Fruit fly (Drosophila melanogaster) whole organism, prepupa: Measurements from ENCODE around the gene CG6000.

Experiments
- CG10631 ChIP-seq: fragments of 200-800 bp; sonication (Bioruptor generic); optimal IDR thresholded peaks from 2 replicates; lab custom pipeline; 2016; ENCODE audit warnings: missing biosample characterization, missing genetic modification characterization
- CG10669 ChIP-seq: fragments of 200-800 bp; sonication (Bioruptor generic); optimal IDR thresholded peaks from 3 replicates; lab custom pipeline; 2018; ENCODE audit warnings: missing biosample characterization, mild to moderate bottlenecking, missing genetic modification characterization, moderate library complexity
- CG11902 ChIP-seq: fragments of 200-800 bp; sonication (Bioruptor generic); optimal IDR thresholded peaks from 3 replicates; lab custom pipeline; 2016; ENCODE audit warnings: missing biosample characterization, missing genetic modification characterization
- CG15336 ChIP-seq: fragments of 200-800 bp; sonication (Bioruptor generic); IDR thresholded peaks from 2 replicates; pipeline ENCODE4 v1.3.6; 2022; ENCODE audit warnings: missing biosample characterization, missing genetic modification characterization
- CG1621 ChIP-seq: fragments of 200-800 bp; sonication (Bioruptor generic); optimal IDR thresholded peaks from 3 replicates; lab custom pipeline; 2018; ENCODE audit warnings: missing biosample characterization, mild to moderate bottlenecking, missing genetic modification characterization
- CG31627 ChIP-seq: fragments of 200-800 bp; sonication (Bioruptor generic); optimal IDR thresholded peaks from 3 replicates; lab custom pipeline; 2016; ENCODE audit warnings: missing biosample characterization, missing genetic modification characterization
- CG32006 ChIP-seq: fragments of 200-800 bp; sonication (Bioruptor generic); optimal IDR thresholded peaks from 3 replicates; lab custom pipeline; 2017; ENCODE audit warnings: missing biosample characterization, mild to moderate bottlenecking, missing genetic modification characterization
- CG34406 ChIP-seq: fragments of 200-800 bp; sonication (Bioruptor generic); optimal IDR thresholded peaks from 3 replicates; lab custom pipeline; 2016; ENCODE audit warnings: missing biosample characterization, missing genetic modification characterization
- CG3919 ChIP-seq: fragments of 200-800 bp; sonication (Bioruptor generic); optimal IDR thresholded peaks from 3 replicates; lab custom pipeline; 2016; ENCODE audit warnings: missing biosample characterization, missing genetic modification characterization
- CG4318 ChIP-seq: fragments of 200-800 bp; sonication (Bioruptor generic); optimal IDR thresholded peaks from 3 replicates; lab custom pipeline; 2017; ENCODE audit warnings: missing biosample characterization, mild to moderate bottlenecking, missing genetic modification characterization
- CG6163 ChIP-seq: fragments of 200-800 bp; sonication (Bioruptor generic); IDR thresholded peaks from 3 replicates; pipeline ENCODE4 v1.3.6; 2022; ENCODE audit warnings: missing biosample characterization, missing genetic modification characterization
- CG6276 ChIP-seq: fragments of 200-800 bp; sonication (Bioruptor generic); optimal IDR thresholded peaks from 2 replicates; lab custom pipeline; 2017; ENCODE audit warnings: missing biosample characterization, mild to moderate bottlenecking, missing genetic modification characterization
- CG6792 ChIP-seq: fragments of 200-800 bp; sonication (Bioruptor generic); optimal IDR thresholded peaks from 3 replicates; lab custom pipeline; 2016; ENCODE audit warnings: missing biosample characterization, missing genetic modification characterization
- CG6808 ChIP-seq: fragments of 200-800 bp; sonication (Bioruptor generic); optimal IDR thresholded peaks from 3 replicates; lab custom pipeline; 2017; ENCODE audit warnings: missing biosample characterization, missing genetic modification characterization, mild to moderate bottlenecking, moderate library complexity, missing genetic modification reagents
- CG6854 ChIP-seq: fragments of 200-800 bp; sonication (Bioruptor generic); optimal IDR thresholded peaks from 2 replicates; lab custom pipeline; 2017; ENCODE audit warnings: missing biosample characterization, mild to moderate bottlenecking, missing genetic modification characterization
- CG7368 ChIP-seq: fragments of 200-800 bp; sonication (Bioruptor generic); optimal IDR thresholded peaks from 3 replicates; lab custom pipeline; 2016; ENCODE audit warnings: missing biosample characterization, missing genetic modification characterization
- CG8319 ChIP-seq: fragments of 200-800 bp; sonication (Bioruptor generic); optimal IDR thresholded peaks from 3 replicates; lab custom pipeline; 2016; ENCODE audit warnings: missing biosample characterization, missing genetic modification characterization
- CG8632 ChIP-seq: fragments of 200-800 bp; sonication (Bioruptor generic); optimal IDR thresholded peaks from 3 replicates; lab custom pipeline; 2016; ENCODE audit warnings: missing biosample characterization, missing genetic modification characterization
- Eip75B ChIP-seq: fragments of 200-800 bp; sonication (Bioruptor generic); optimal IDR thresholded peaks from 3 replicates; lab custom pipeline; 2016; ENCODE audit warnings: missing biosample characterization, missing genetic modification characterization
- Ets21C ChIP-seq: fragments of 200-800 bp; sonication (Bioruptor generic); optimal IDR thresholded peaks from 3 replicates; lab custom pipeline; 2016; ENCODE audit warnings: missing biosample characterization, missing genetic modification characterization
- Ets96B ChIP-seq: fragments of 200-800 bp; optimal IDR thresholded peaks from 2 replicates; lab custom pipeline; 2019; ENCODE audit warnings: missing biosample characterization, mild to moderate bottlenecking, missing genetic modification characterization, moderate library complexity
- Gug ChIP-seq: fragments of 200-800 bp; sonication (Bioruptor generic); IDR thresholded peaks from 2 replicates; pipeline ENCODE4 v1.3.6; 2022; ENCODE audit warnings: missing biosample characterization, missing genetic modification characterization
- Hr38 ChIP-seq: sonication (Bioruptor generic); optimal IDR thresholded peaks from 2 replicates; lab custom pipeline; 2016; ENCODE audit warnings: missing biosample characterization, missing genetic modification characterization
- Hr39 ChIP-seq: fragments of 200-800 bp; sonication (Bioruptor generic); optimal IDR thresholded peaks from 2 replicates; lab custom pipeline; 2016; ENCODE audit warnings: missing biosample characterization, missing genetic modification characterization
- Hr4 ChIP-seq: fragments of 200-800 bp; sonication (Bioruptor generic); optimal IDR thresholded peaks from 3 replicates; lab custom pipeline; 2016; ENCODE audit warnings: missing biosample characterization, missing genetic modification characterization
- Met ChIP-seq: fragments of 200-800 bp; sonication (Bioruptor generic); optimal IDR thresholded peaks from 3 replicates; lab custom pipeline; 2016; ENCODE audit warnings: missing biosample characterization, missing genetic modification characterization
- Smox ChIP-seq: fragments of 200-800 bp; sonication (Bioruptor generic); optimal IDR thresholded peaks from 3 replicates; lab custom pipeline; 2016; ENCODE audit warnings: missing biosample characterization, missing genetic modification characterization
- Sox102F ChIP-seq: fragments of 200-800 bp; sonication (Bioruptor generic); optimal IDR thresholded peaks from 2 replicates; lab custom pipeline; 2016; ENCODE audit warnings: missing biosample characterization, mild to moderate bottlenecking, missing genetic modification characterization
- Sox14 ChIP-seq: fragments of 200-800 bp; sonication (Bioruptor generic); optimal IDR thresholded peaks from 3 replicates; lab custom pipeline; 2016; ENCODE audit warnings: missing biosample characterization, missing genetic modification characterization
- Sox15 ChIP-seq: fragments of 200-800 bp; sonication (Bioruptor generic); optimal IDR thresholded peaks from 3 replicates; lab custom pipeline; 2016; ENCODE audit warnings: missing biosample characterization, missing genetic modification characterization
- achi ChIP-seq: fragments of 200-800 bp; sonication (Bioruptor generic); optimal IDR thresholded peaks from 3 replicates; lab custom pipeline; 2016; ENCODE audit warnings: missing biosample characterization, missing genetic modification characterization
- acj6 ChIP-seq: fragments of 200-800 bp; sonication (Bioruptor generic); optimal IDR thresholded peaks from 3 replicates; lab custom pipeline; 2016; ENCODE audit warnings: missing biosample characterization, missing genetic modification characterization
- cyc ChIP-seq: fragments of 200-800 bp; sonication (Bioruptor generic); optimal IDR thresholded peaks from 3 replicates; lab custom pipeline; 2016; ENCODE audit warnings: missing biosample characterization, missing genetic modification characterization
- dsx ChIP-seq: fragments of 200-800 bp; optimal IDR thresholded peaks from 3 replicates; lab custom pipeline; 2019; ENCODE audit warnings: missing biosample characterization, mild to moderate bottlenecking, missing genetic modification characterization, moderate library complexity; ENCODE audit not compliant: poor library complexity, severe bottlenecking
- esn ChIP-seq: fragments of 200-800 bp; sonication (Bioruptor generic); optimal IDR thresholded peaks from 2 replicates; lab custom pipeline; 2016; ENCODE audit warnings: missing biosample characterization, mild to moderate bottlenecking, missing genetic modification characterization, moderate library complexity
- fd59A ChIP-seq: fragments of 200-800 bp; sonication (Bioruptor generic); optimal IDR thresholded peaks from 2 replicates; lab custom pipeline; 2017; ENCODE audit warnings: missing biosample characterization, mild to moderate bottlenecking, missing genetic modification characterization, missing genetic modification reagents
- fd85E ChIP-seq: fragments of 200-800 bp; sonication (Bioruptor generic); optimal IDR thresholded peaks from 3 replicates; lab custom pipeline; 2016; ENCODE audit warnings: missing biosample characterization, missing genetic modification characterization
- fkh ChIP-seq: fragments of 200-800 bp; sonication (Bioruptor generic); optimal IDR thresholded peaks from 3 replicates; lab custom pipeline; 2017; ENCODE audit warnings: missing biosample characterization, mild to moderate bottlenecking, missing genetic modification characterization, moderate library complexity
- lz ChIP-seq: fragments of 200-800 bp; sonication (Bioruptor generic); optimal IDR thresholded peaks from 3 replicates; lab custom pipeline; 2016; ENCODE audit warnings: missing biosample characterization, missing genetic modification characterization
- pdm3 ChIP-seq: fragments of 200-800 bp; sonication (Bioruptor generic); optimal IDR thresholded peaks from 3 replicates; lab custom pipeline; 2016; ENCODE audit warnings: missing biosample characterization, missing genetic modification characterization
- salr ChIP-seq, 2 experiments: fragments of 200-800 bp; sonication (Bioruptor generic); optimal IDR thresholded peaks; 3 replicates each; lab custom pipeline; 2016 to 2018; ENCODE audit warnings: missing biosample characterization in 2 of 2, missing genetic modification characterization in 2 of 2, mild to moderate bottlenecking in 1 of 2
- ss ChIP-seq, 2 experiments: fragments of 200-800 bp; sonication (Bioruptor generic); optimal IDR thresholded peaks; 2 replicates in 1 of 2; 3 replicates in 1 of 2; lab custom pipeline; 2017 to 2018; ENCODE audit warnings: mild to moderate bottlenecking in 2 of 2, missing biosample characterization in 2 of 2, missing genetic modification characterization in 2 of 2, moderate library complexity in 1 of 2
- svp ChIP-seq: fragments of 200-800 bp; sonication (Bioruptor generic); peaks from one replicate; lab custom pipeline; 2016; ENCODE audit warnings: missing biosample characterization, missing genetic modification characterization
- topi ChIP-seq: fragments of 200-800 bp; sonication (Bioruptor generic); optimal IDR thresholded peaks from 3 replicates; lab custom pipeline; 2016; ENCODE audit warnings: missing biosample characterization, missing genetic modification characterization
- vri ChIP-seq: fragments of 200-800 bp; sonication (Bioruptor generic); optimal IDR thresholded peaks from 3 replicates; lab custom pipeline; 2016; ENCODE audit warnings: missing biosample characterization, mild to moderate bottlenecking, missing genetic modification characterization

CG6000 gene

dm6 chr3R:24031019-24031824, 23.0 kb upstream of the CG6000 start (continued):
- TF ChIP-seq CG6163 (GFP tag; lab: Robert Waterston, UW) (no peak; the same call in 2 of the 3 replicates), CG1621 (peak; percentile 13), Gug (GFP tag; lab: Robert Waterston, UW) (peak; percentile 44; the same call in 1 of the 2 replicates), Ets96B (tag; lab: Kevin White, UChicago) (peak; percentile 22), achi (GFP tag; lab: Kevin White, UChicago) (peak; percentile 25), CG7368 (no peak), Met (no peak), fkh (GFP tag; lab: Kevin White, UChicago) (no peak), acj6 (peak; percentile 3), pdm3 (GFP tag; lab: Kevin White, UChicago) (no peak), CG31627 (GFP tag; lab: Kevin White, UChicago) (peak; percentile 16), CG34406 (GFP tag; lab: Kevin White, UChicago) (peak; percentile 12), CG8632 (no peak), Hr39 (peak; percentile 13), topi (GFP tag; lab: Kevin White, UChicago) (peak; percentile 23), CG11902 (GFP tag; lab: Kevin White, UChicago) (peak; percentile 11), CG6854 (GFP tag; lab: Kevin White, UChicago) (peak; percentile 64), Sox102F (GFP tag; lab: Kevin White, UChicago) (peak; percentile 6)

- TF ChIP-seq CG6276 (no peak), CG10631 (GFP tag; lab: Kevin White, UChicago) (no peak), achi (GFP tag; lab: Kevin White, UChicago) (no peak), Ets21C (GFP tag; lab: Kevin White, UChicago) (no peak), CG15336 (GFP tag; lab: Robert Waterston, UW) (no peak), Hr38 (GFP tag; lab: Kevin White, UChicago) (no peak), CG8632 (no peak), CG4318 (GFP tag; lab: Kevin White, UChicago) (no peak), CG7368 (no peak), topi (GFP tag; lab: Kevin White, UChicago) (no peak), Hr39 (peak; percentile 11), CG31627 (GFP tag; lab: Kevin White, UChicago) (peak; percentile 30), svp (GFP tag; lab: Kevin White, UChicago) (no peak), Met (peak; percentile 49), CG10669 (GFP tag; lab: Kevin White, UChicago) (no peak), cyc (peak; percentile 3), ss (GFP tag; optimal IDR thresholded peaks at IDR 0.05; lab: Kevin White, UChicago) (no peak), CG11902 (GFP tag; lab: Kevin White, UChicago) (no peak), Sox14 (GFP tag; lab: Kevin White, UChicago) (peak; percentile 87), CG6792 (GFP tag; lab: Kevin White, UChicago) (no peak), vri (GFP tag; lab: Kevin White, UChicago) (no peak), Ets96B (tag; lab: Kevin White, UChicago) (no peak), CG32006 (GFP tag; lab: Kevin White, UChicago) (no peak), CG8319 (GFP tag; lab: Kevin White, UChicago) (no peak), CG3919 (GFP tag; lab: Kevin White, UChicago) (no peak), Sox15 (GFP tag; lab: Kevin White, UChicago) (no peak), CG34406 (GFP tag; lab: Kevin White, UChicago) (no peak), CG6808 (GFP tag; lab: Kevin White, UChicago) (no peak), salr (GFP tag; optimal IDR thresholded peaks at IDR 0.05; lab: Kevin White, UChicago) (no peak), Sox102F (GFP tag; lab: Kevin White, UChicago) (no peak), Eip75B (GFP tag; lab: Kevin White, UChicago) (no peak), fd59A (GFP tag; lab: Kevin White, UChicago) (no peak), fd85E (GFP tag; lab: Kevin White, UChicago) (no peak), Smox (GFP tag; lab: Kevin White, UChicago) (peak; percentile 1), CG6854 (GFP tag; lab: Kevin White, UChicago) (no peak), lz (GFP tag; lab: Kevin White, UChicago) (peak; percentile 2), Hr4 (GFP tag; lab: Kevin White, UChicago) (peak; percentile 9), pdm3 (GFP tag; lab: Kevin White, UChicago) (no peak), dsx (GFP tag; lab: Kevin White, UChicago) (no peak), esn (GFP tag; lab: Kevin White, UChicago) (no peak)
Measured at dm6 chr3R:24031825-24032523, 22.2 kb upstream of the CG6000 start, which contains the start of the genes KrT95D and Mettl3. TSS of gene KrT95D (minus strand) at chr3R:24031827. TSS of gene Mettl3 (plus strand) at chr3R:24032157.
